Worm (Caenorhabditis elegans): ENCODE data around the gene eel-1.

DNA sequence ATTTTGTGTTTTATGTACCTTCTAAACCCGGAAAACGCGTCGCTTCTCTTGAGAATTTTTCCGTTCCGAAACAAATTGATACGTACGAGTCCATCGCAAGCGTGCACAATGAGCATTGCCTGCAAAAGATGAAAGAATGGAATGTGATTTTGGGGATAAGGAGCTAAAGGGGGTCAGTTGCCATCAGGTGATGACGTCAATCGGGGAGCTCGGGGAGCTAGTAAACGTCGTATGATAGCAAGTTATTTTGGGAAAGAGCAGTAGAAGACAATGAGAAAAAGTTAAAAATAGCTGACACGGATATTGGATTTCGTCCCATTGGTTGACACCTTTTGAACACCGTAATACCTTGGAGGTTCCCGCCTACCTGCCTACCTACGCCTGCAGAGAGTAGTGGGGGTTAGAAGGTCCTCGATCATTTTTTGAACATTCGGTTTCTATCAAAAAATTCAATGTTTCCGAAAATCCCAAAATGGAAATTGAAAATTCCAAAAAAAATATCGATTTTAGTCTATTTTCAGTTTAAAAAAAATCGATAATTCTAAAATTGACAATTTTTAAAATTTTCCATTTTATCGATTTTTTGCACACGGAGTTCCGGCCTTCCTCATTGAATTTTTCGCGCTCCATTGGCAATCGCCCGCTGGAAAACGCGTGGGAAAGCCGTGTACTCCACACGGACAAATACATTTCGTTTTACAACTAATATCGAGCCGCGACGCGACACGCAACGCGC is 23.9 kb downstream of the eel-1 start:
- TF ChIP-seq unc-62 (GFP tag; optimal IDR thresholded peaks at IDR 0.05) (no peak), mbf-1 (tag; optimal IDR thresholded peaks at IDR 0.05) (no peak), snpc-4 (tag; optimal IDR thresholded peaks at IDR 0.05) (no peak), nhr-237 (tag; optimal IDR thresholded peaks at IDR 0.05) (no peak), unc-39 (tag; optimal IDR thresholded peaks at IDR 0.05) (no peak), skn-1 (tag; optimal IDR thresholded peaks at IDR 0.05) (no peak), blmp-1 (tag; optimal IDR thresholded peaks at IDR 0.05; ENCODE audit: insufficient read depth) (no peak), nhr-11 (tag; optimal IDR thresholded peaks at IDR 0.05) (no peak), ceh-82 (tag; optimal IDR thresholded peaks at IDR 0.05) (no peak)

Data from whole organism, L2 larva.